Worm (Caenorhabditis elegans) whole organism, L4 larva: Measurements from ENCODE around the gene srw-15.
"Not testable (repeated sequence)": the region's sequence is repeated elsewhere in the genome, so short reads cannot be mapped to it uniquely, and the experiment has no call there.

Source experiments
- F49E8.2 ChIP-seq: sonication (generic microtip); optimal IDR thresholded peaks from 2 replicates; lab custom pipeline; 2016; ENCODE audit warnings: missing compliant biosample characterization, mild to moderate bottlenecking, missing genetic modification characterization, borderline replicate concordance
- T20F7.1 ChIP-seq: fragments of 200-800 bp; sonication (Bioruptor generic); optimal IDR thresholded peaks from 2 replicates; lab custom pipeline; 2018; ENCODE audit warnings: mild to moderate bottlenecking, missing genetic modification characterization, missing compliant biosample characterization
- T26A8.4 ChIP-seq: fragments of 200-800 bp; sonication (Bioruptor generic); IDR thresholded peaks from 2 replicates; pipeline ENCODE4 v1.3.6; 2022; ENCODE audit warnings: missing genetic modification characterization, missing compliant biosample characterization
- Y105C5A.15 ChIP-seq: fragments of 200-800 bp; sonication (Bioruptor generic); IDR thresholded peaks from 2 replicates; pipeline ENCODE4 v1.3.6; 2022; ENCODE audit warnings: missing genetic modification characterization, missing compliant biosample characterization
- Y48G9A.11 ChIP-seq: fragments of 200-800 bp; sonication (Bioruptor generic); IDR thresholded peaks from 2 replicates; pipeline ENCODE4 v1.3.6; 2022; ENCODE audit warnings: missing genetic modification reagents, missing genetic modification characterization, missing compliant biosample characterization
- Y5F2A.4 ChIP-seq: fragments of 200-800 bp; sonication (Bioruptor generic); optimal IDR thresholded peaks from 2 replicates; lab custom pipeline; 2018; ENCODE audit warnings: mild to moderate bottlenecking, missing genetic modification characterization, missing compliant biosample characterization
- Y75B8A.6 ChIP-seq: fragments of 200-800 bp; sonication (Bioruptor generic); IDR thresholded peaks from 2 replicates; pipeline ENCODE4 v1.3.6; 2022; ENCODE audit warnings: missing genetic modification reagents, missing genetic modification characterization, missing compliant biosample characterization
- aha-1 ChIP-seq: fragments of 150-350 bp; peaks from one replicate; lab custom pipeline; 2014; ENCODE audit warnings: missing biosample characterization, missing genetic modification characterization
- aly-2 ChIP-seq: sonication (generic microtip); optimal IDR thresholded peaks from 2 replicates; lab custom pipeline; 2018; ENCODE audit warnings: missing biosample characterization, missing genetic modification characterization
- ama-1 ChIP-seq: fragments of 150-350 bp; optimal IDR thresholded peaks from 2 replicates; lab custom pipeline; 2014; ENCODE audit warnings: inconsistent platforms, mixed read lengths
- arid-1 ChIP-seq: fragments of 200-800 bp; sonication (Bioruptor generic); conservative IDR thresholded peaks from 2 replicates; pipeline ENCODE4 v1.3.6; 2022; ENCODE audit warnings: missing genetic modification reagents, missing genetic modification characterization, missing compliant biosample characterization
- ceh-28 ChIP-seq: fragments of 150-350 bp; optimal IDR thresholded peaks from 2 replicates; lab custom pipeline; 2014; ENCODE audit warnings: missing biosample characterization, missing genetic modification reagents, missing genetic modification characterization
- ceh-82 ChIP-seq: sonication (generic microtip); optimal IDR thresholded peaks from 2 replicates; lab custom pipeline; 2017; ENCODE audit warnings: missing biosample characterization, missing genetic modification characterization
- daf-8 ChIP-seq: fragments of 200-800 bp; sonication (Bioruptor generic); IDR thresholded peaks from 2 replicates; pipeline ENCODE4 v1.3.6; 2022; ENCODE audit warnings: missing genetic modification characterization, missing compliant biosample characterization
- dmd-6 ChIP-seq: fragments of 200-800 bp; sonication (Bioruptor generic); IDR thresholded peaks from 2 replicates; pipeline ENCODE4 v1.3.6; 2022; ENCODE audit warnings: missing genetic modification reagents, missing genetic modification characterization, missing compliant biosample characterization
- dmd-9 ChIP-seq: fragments of 200-800 bp; sonication (Bioruptor generic); IDR thresholded peaks from 2 replicates; pipeline ENCODE4 v1.3.6; 2022; ENCODE audit warnings: missing genetic modification reagents, missing genetic modification characterization, missing compliant biosample characterization
- dpl-1 ChIP-seq: fragments of 150-350 bp; optimal IDR thresholded peaks from 2 replicates; lab custom pipeline; 2014; ENCODE audit warnings: missing biosample characterization, missing genetic modification reagents, missing genetic modification characterization
- duxl-1 ChIP-seq: sonication (generic microtip); optimal IDR thresholded peaks from 2 replicates; lab custom pipeline; 2016; ENCODE audit warnings: mild to moderate bottlenecking, missing genetic modification characterization, moderate library complexity, missing compliant biosample characterization; ENCODE audit not compliant: poor library complexity
- egl-27 ChIP-seq: sonication (generic microtip); optimal IDR thresholded peaks from 3 replicates; lab custom pipeline; 2017; ENCODE audit warnings: missing biosample characterization, missing genetic modification reagents, missing genetic modification characterization
- fkh-10 ChIP-seq: fragments of 150-350 bp; optimal IDR thresholded peaks from 2 replicates; lab custom pipeline; 2014; ENCODE audit warnings: missing biosample characterization, missing genetic modification reagents, missing genetic modification characterization
- hmg-1.1 ChIP-seq: fragments of 200-800 bp; sonication (Bioruptor generic); IDR thresholded peaks from 2 replicates; pipeline ENCODE4 v1.3.6; 2022; ENCODE audit warnings: missing genetic modification reagents, missing genetic modification characterization, missing compliant biosample characterization
- lin-15B ChIP-seq: fragments of 150-350 bp; sonication (generic microtip); optimal IDR thresholded peaks from 3 replicates; lab custom pipeline; 2014; ENCODE audit warnings: missing biosample characterization, missing genetic modification characterization
- lin-29 ChIP-seq: fragments of 200-800 bp; sonication (Bioruptor generic); IDR thresholded peaks from 2 replicates; pipeline ENCODE4 v1.3.6; 2022; ENCODE audit warnings: missing genetic modification reagents, missing genetic modification characterization, missing compliant biosample characterization
- lir-3 ChIP-seq: sonication (generic microtip); optimal IDR thresholded peaks from 2 replicates; lab custom pipeline; 2016; ENCODE audit warnings: mild to moderate bottlenecking, missing genetic modification characterization, missing compliant biosample characterization
- madf-5 ChIP-seq, 2 experiments: fragments of 200-800 bp; sonication (Bioruptor generic); IDR thresholded peaks; 2 replicates each; pipeline ENCODE4 v1.3.6; 2022; ENCODE audit warnings: missing compliant biosample characterization in 2 of 2, missing genetic modification characterization in 2 of 2
- mdl-1 ChIP-seq, 2 experiments: fragments of 150-350 bp in 1 of 2; sonication (generic microtip) in 1 of 2; optimal IDR thresholded peaks; 2 replicates each; lab custom pipeline; 2014 to 2017; ENCODE audit warnings: missing biosample characterization in 2 of 2, missing genetic modification characterization in 2 of 2
- mep-1 ChIP-seq: fragments of 150-350 bp; sonication (generic microtip); optimal IDR thresholded peaks from 3 replicates; lab custom pipeline; 2014; ENCODE audit warnings: missing biosample characterization, missing genetic modification characterization
- nhr-11 ChIP-seq: fragments of 150-350 bp; optimal IDR thresholded peaks from 2 replicates; lab custom pipeline; 2014; ENCODE audit warnings: missing biosample characterization, missing genetic modification characterization
- nhr-237 ChIP-seq: sonication (generic microtip); optimal IDR thresholded peaks from 2 replicates; lab custom pipeline; 2017; ENCODE audit warnings: missing biosample characterization, missing genetic modification characterization
- nhr-41 ChIP-seq: fragments of 200-800 bp; sonication (Bioruptor generic); IDR thresholded peaks from 2 replicates; pipeline ENCODE4 v1.3.6; 2022; ENCODE audit warnings: missing genetic modification reagents, missing genetic modification characterization, missing compliant biosample characterization
- nhr-76 ChIP-seq: fragments of 150-350 bp; optimal IDR thresholded peaks from 2 replicates; lab custom pipeline; 2014; ENCODE audit warnings: missing biosample characterization, missing genetic modification characterization
- pha-4 ChIP-seq, 2 experiments: fragments of 150-350 bp in 1 of 2; fragments of 200-800 bp in 1 of 2; sonication (Bioruptor generic) in 1 of 2; IDR thresholded peaks in 1 of 2; optimal IDR thresholded peaks in 1 of 2; 2 replicates each; pipeline versions ENCODE4 v1.3.6 to Lab custom; 2014 to 2022; ENCODE audit warnings: missing genetic modification characterization in 2 of 2, missing genetic modification reagents in 2 of 2, missing biosample characterization in 1 of 2, missing compliant biosample characterization in 1 of 2
- pqm-1 ChIP-seq: sonication (generic microtip); optimal IDR thresholded peaks from 2 replicates; lab custom pipeline; 2017; ENCODE audit warnings: missing biosample characterization, missing genetic modification characterization
- rbr-2 ChIP-seq: sonication (generic microtip); optimal IDR thresholded peaks from 2 replicates; lab custom pipeline; 2016; ENCODE audit warnings: missing genotype, missing genetic modification characterization, missing compliant biosample characterization
- sdz-12 ChIP-seq: fragments of 200-800 bp; sonication (Bioruptor generic); optimal IDR thresholded peaks from 2 replicates; lab custom pipeline; 2018; ENCODE audit warnings: mild to moderate bottlenecking, missing genetic modification characterization, missing compliant biosample characterization
- skn-1 ChIP-seq: fragments of 150-350 bp; optimal IDR thresholded peaks from 2 replicates; lab custom pipeline; 2014; ENCODE audit warnings: missing biosample characterization, missing genetic modification characterization
- spr-1 ChIP-seq: sonication (generic microtip); optimal IDR thresholded peaks from 2 replicates; lab custom pipeline; 2016; ENCODE audit warnings: mild to moderate bottlenecking, missing genetic modification characterization, missing compliant biosample characterization
- tag-97 ChIP-seq: fragments of 200-800 bp; sonication (Bioruptor generic); IDR thresholded peaks from 2 replicates; pipeline ENCODE4 v1.3.6; 2022; ENCODE audit warnings: missing genetic modification characterization, missing compliant biosample characterization
- tra-1 ChIP-seq: fragments of 200-800 bp; sonication (Bioruptor generic); IDR thresholded peaks from 2 replicates; pipeline ENCODE4 v1.3.6; 2022; ENCODE audit warnings: missing genetic modification reagents, missing genetic modification characterization, missing compliant biosample characterization
- unc-39 ChIP-seq: sonication (generic microtip); optimal IDR thresholded peaks from 2 replicates; lab custom pipeline; 2017; ENCODE audit warnings: missing biosample characterization, missing genetic modification characterization
- vab-7 ChIP-seq: fragments of 200-800 bp; sonication (Bioruptor generic); IDR thresholded peaks from 2 replicates; pipeline ENCODE4 v1.3.6; 2022; ENCODE audit warnings: missing genetic modification reagents, missing genetic modification characterization, missing compliant biosample characterization
- zag-1 ChIP-seq: fragments of 150-350 bp; optimal IDR thresholded peaks from 2 replicates; lab custom pipeline; 2014; ENCODE audit warnings: missing biosample characterization, missing genetic modification characterization
- zfp-2 ChIP-seq: sonication (generic microtip); optimal IDR thresholded peaks from 2 replicates; lab custom pipeline; 2016; ENCODE audit warnings: mild to moderate bottlenecking, missing genetic modification characterization, missing compliant biosample characterization
- zip-2 ChIP-seq: fragments of 150-350 bp; optimal IDR thresholded peaks from 2 replicates; lab custom pipeline; 2014; ENCODE audit warnings: missing biosample characterization, missing genetic modification characterization

Gene srw-15

ce11 chrV:15244456-15244855, 14.1 kb downstream of the srw-15 start, which contains the start of gene kin-30:
TSS of gene kin-30 (plus strand) at chrV:15244756.
- no peak for TF ChIP-seq lin-15B
- TF ChIP-seq madf-5 (GFP tag; IDR thresholded peaks at IDR 0.05; lab: Robert Waterston, UW) = no peak
- TF ChIP-seq daf-8 = no peak
- TF ChIP-seq dmd-6 (GFP tag; lab: Robert Waterston, UW) = no peak
- TF ChIP-seq T26A8.4 (GFP tag; lab: Robert Waterston, UW) = no peak
- TF ChIP-seq Y105C5A.15 (GFP tag; lab: Robert Waterston, UW) = no peak
- TF ChIP-seq nhr-41 (GFP tag; lab: Robert Waterston, UW) = no peak
- no peak for TF ChIP-seq rbr-2 (tag; lab: Kevin White, UChicago)
- TF ChIP-seq dpl-1 = no peak
- TF ChIP-seq duxl-1 (tag; lab: Kevin White, UChicago) = no peak
- TF ChIP-seq nhr-237 (tag; lab: Kevin White, UChicago) = no peak

- not testable (repeated sequence) for TF ChIP-seq dmd-9 (GFP tag; lab: Robert Waterston, UW); lir-3 (tag; lab: Kevin White, UChicago); zip-2 (tag; lab: Kevin White, UChicago)
Observed at ce11 chrV:15250304-15250703, 20.0 kb downstream of the srw-15 start, which contains the start of gene srd-28. TSS of gene srd-28 (plus strand) at chrV:15250604.

- TF ChIP-seq tag-97 (GFP tag; lab: Robert Waterston, UW) (no peak), Y48G9A.11 (GFP tag; lab: Robert Waterston, UW) (no peak), ama-1 (no peak), Y5F2A.4 (GFP tag; lab: Kevin White, UChicago) (no peak), dmd-9 (GFP tag; lab: Robert Waterston, UW) (no peak), lin-29 (no peak), aha-1 (no peak), pha-4 (GFP tag; IDR thresholded peaks at IDR 0.05; lab: Robert Waterston, UW) (no peak), pha-4 (tag; optimal IDR thresholded peaks at IDR 0.05; lab: Kevin White, UChicago) (no peak), Y105C5A.15 (GFP tag; lab: Robert Waterston, UW) (no peak), ceh-82 (tag; lab: Kevin White, UChicago) (no peak), tra-1 (GFP tag; lab: Robert Waterston, UW) (no peak), hmg-1.1 (no peak), zag-1 (tag; lab: Kevin White, UChicago) (no peak), nhr-237 (tag; lab: Kevin White, UChicago) (no peak), zfp-2 (tag; lab: Kevin White, UChicago) (no peak), nhr-76 (tag; lab: Kevin White, UChicago) (no peak), aly-2 (no peak), ceh-28 (no peak)
- TF ChIP-seq, all 104 proteins: peak for 0
Observed at ce11 chrV:15252082-15252481, 21.7 kb downstream of the srw-15 start, which contains the start of gene srbc-76. TSS of gene srbc-76 (plus strand) at chrV:15252382.

- TF ChIP-seq arid-1 = no peak
- TF ChIP-seq aha-1 = peak; percentile 54
Observed at ce11 chrV:15253529-15253928, 23.2 kb downstream of the srw-15 start, which contains the start of gene srbc-75. TSS of gene srbc-75 (plus strand) at chrV:15253829.

ce11 chrV:15256669-15257068, 26.3 kb downstream of the srw-15 start, which contains the start of gene srsx-39:
TSS of gene srsx-39 (minus strand) at chrV:15256769.
- not testable (repeated sequence) for TF ChIP-seq unc-39; spr-1; fkh-10 (GFP tag; lab: Kevin White, UChicago)

- TF ChIP-seq nhr-11 (tag; lab: Kevin White, UChicago) (no peak), T20F7.1 (GFP tag; lab: Kevin White, UChicago) (no peak), F49E8.2 (tag; lab: Kevin White, UChicago) (no peak), pqm-1 (no peak), ama-1 (no peak), sdz-12 (GFP tag; lab: Kevin White, UChicago) (no peak), Y75B8A.6 (GFP tag; lab: Robert Waterston, UW) (no peak), mdl-1 (tag; optimal IDR thresholded peaks at IDR 0.05; lab: Kevin White, UChicago) (no peak), aly-2 (no peak), vab-7 (GFP tag; lab: Robert Waterston, UW) (no peak), nhr-41 (GFP tag; lab: Robert Waterston, UW) (no peak), arid-1 (no peak), egl-27 (tag; lab: Kevin White, UChicago) (no peak), skn-1 (no peak), mep-1 (no peak)
Observed at ce11 chrV:15259049-15259448, 28.7 kb downstream of the srw-15 start, which contains the start of gene srsx-37. TSS of gene srsx-37 (minus strand) at chrV:15259149.
